Fruit fly (Drosophila melanogaster) whole organism, wandering third instar larva: ENCODE measurements around the gene CG11095.

Source experiments
- GATAd ChIP-seq: sonication (Bioruptor generic); optimal IDR thresholded peaks from 2 replicates; lab custom pipeline; 2016; ENCODE audit warnings: missing biosample characterization, missing genetic modification characterization
- Myc ChIP-seq: fragments of >200 bp; optimal IDR thresholded peaks from 2 replicates; lab custom pipeline; 2017
- Rel ChIP-seq, 2 experiments: fragments of 200-800 bp; sonication (Bioruptor generic) in 1 of 2; optimal IDR thresholded peaks; 2 replicates in 1 of 2; 3 replicates in 1 of 2; lab custom pipeline; 2016 to 2019; ENCODE audit warnings: mild to moderate bottlenecking in 2 of 2, missing biosample characterization in 2 of 2, missing genetic modification characterization in 2 of 2, moderate library complexity in 1 of 2
- brk ChIP-seq: fragments of 200-800 bp; sonication (Bioruptor generic); optimal IDR thresholded peaks from 2 replicates; lab custom pipeline; 2016; ENCODE audit warnings: missing biosample characterization, mild to moderate bottlenecking, missing genetic modification characterization
- dl ChIP-seq, 2 experiments: fragments of 175-275, 200-275 bp in 1 of 2; fragments of 200-275 bp in 1 of 2; sonication (Bioruptor generic); optimal IDR thresholded peaks; lab custom pipeline; 2018; ENCODE audit warnings: mild to moderate bottlenecking in 2 of 2, missing biosample characterization in 2 of 2, missing genetic modification characterization in 2 of 2, moderate library complexity in 2 of 2; ENCODE audit not compliant: partially characterized antibody in 2 of 2, insufficient read depth in 1 of 2
- fru ChIP-seq: fragments of 200-800 bp; sonication (Bioruptor generic); optimal IDR thresholded peaks from 3 replicates; lab custom pipeline; 2016; ENCODE audit warnings: missing biosample characterization, mild to moderate bottlenecking, missing genetic modification characterization
- h ChIP-seq: fragments of 200-800 bp; sonication (Bioruptor generic); optimal IDR thresholded peaks from 3 replicates; lab custom pipeline; 2016; ENCODE audit warnings: missing biosample characterization, mild to moderate bottlenecking, missing genetic modification characterization
- psq ChIP-seq: fragments of 200-800 bp; sonication (Bioruptor generic); optimal IDR thresholded peaks from 3 replicates; lab custom pipeline; 2017; ENCODE audit warnings: missing biosample characterization, mild to moderate bottlenecking, missing genetic modification characterization, moderate library complexity
- woc ChIP-seq: sonication (Bioruptor generic); optimal IDR thresholded peaks from 2 replicates; lab custom pipeline; 2016; ENCODE audit warnings: missing biosample characterization, mild to moderate bottlenecking, missing genetic modification characterization

DNA sequence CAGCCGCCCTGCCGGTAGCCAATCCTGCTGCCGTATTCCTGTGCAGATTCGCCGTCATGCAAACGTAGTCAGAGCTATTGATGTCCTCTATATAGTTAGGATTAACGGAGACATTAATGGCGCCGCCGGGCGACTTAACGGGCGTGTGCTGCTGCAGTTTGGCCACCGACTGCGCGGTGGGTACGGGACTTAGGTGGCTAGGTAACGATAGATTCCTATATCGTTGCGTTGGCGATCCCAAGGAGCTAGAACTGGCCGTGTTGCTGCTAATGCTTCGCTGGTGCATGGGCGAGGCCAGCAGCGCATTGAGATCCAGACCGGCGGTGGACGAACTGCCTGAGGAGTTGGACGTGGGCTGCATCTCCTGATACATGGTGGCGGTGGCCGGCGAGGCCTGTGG is 17.4 kb downstream of the CG11095 start:
- TF ChIP-seq woc (GFP tag; lab: Kevin White, UChicago) (no peak), Rel (GFP tag; optimal IDR thresholded peaks at IDR 0.05; lab: Kevin White, UChicago) (no peak), Rel (tag; optimal IDR thresholded peaks at IDR 0.05; lab: Kevin White, UChicago) (no peak), brk (GFP tag; lab: Kevin White, UChicago) (no peak), Myc (lab: Kevin White, UChicago) (no peak), psq (GFP tag; lab: Kevin White, UChicago) (no peak), h (no peak), GATAd (GFP tag; lab: Kevin White, UChicago) (no peak), fru (GFP tag; lab: Kevin White, UChicago) (no peak), dl (GFP tag; optimal IDR thresholded peaks at IDR 0.05; lab: Kevin White, UChicago; ENCODE audit: insufficient read depth in 1 of 2, partially characterized antibody in 2 of 2) (no peak)
